Worm (Caenorhabditis elegans): Measurements from ENCODE around the gene thoc-2.

thoc-2 gene

DNA sequence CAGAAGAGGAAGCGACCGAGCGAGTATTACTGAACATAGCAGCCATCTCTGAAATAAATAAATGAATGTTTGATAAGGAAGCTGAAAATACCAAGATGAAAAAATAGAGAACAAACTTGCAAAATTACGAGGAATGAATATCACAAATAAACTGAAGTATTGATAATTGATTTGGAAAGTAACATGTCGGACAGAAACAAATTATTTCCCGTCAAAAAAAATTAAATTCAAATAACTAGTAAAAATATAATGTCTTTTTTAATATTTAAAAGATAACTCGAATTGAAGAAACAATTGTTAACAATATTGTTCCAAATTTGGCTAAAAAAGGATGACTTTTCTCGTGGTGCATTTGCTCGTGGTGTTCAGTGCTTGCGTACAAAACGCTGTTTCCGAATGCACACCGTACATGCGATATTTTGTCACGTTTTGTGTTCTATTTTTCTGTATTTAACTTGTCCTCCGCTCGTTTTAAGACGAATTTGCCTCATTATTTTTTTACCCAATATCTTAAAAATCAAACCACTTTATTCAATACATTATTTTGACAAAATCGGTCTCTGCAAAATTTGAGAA, 25.9 kb upstream of the thoc-2 start, which contains the start of gene rpn-13:
rpn-13 (minus strand) TSS at position 51 of the 576 bp plus-strand sequence.
- TF ChIP-seq lsy-2 (tag; optimal IDR thresholded peaks at IDR 0.05) (peak; percentile 86 to 98), C34F6.9 (tag; optimal IDR thresholded peaks at IDR 0.05) (peak; percentile 81), lin-13 (GFP tag; optimal IDR thresholded peaks at IDR 0.05) (peak; percentile 55), nhr-10 (tag; optimal IDR thresholded peaks at IDR 0.05) (no peak), mab-5 (tag; optimal IDR thresholded peaks at IDR 0.05) (no peak), mdl-1 (tag; optimal IDR thresholded peaks at IDR 0.05) (peak in 1 of 2 experiments; percentile 8), sma-3 (GFP tag; optimal IDR thresholded peaks at IDR 0.05) (no peak), dmd-4 (tag; optimal IDR thresholded peaks at IDR 0.05) (no peak), mbf-1 (tag; optimal IDR thresholded peaks at IDR 0.05) (no peak), nhr-25 (tag; optimal IDR thresholded peaks at IDR 0.05) (peak; percentile 38), blmp-1 (tag; optimal IDR thresholded peaks at IDR 0.05; ENCODE audit: insufficient read depth) (no peak), gmeb-1 (tag; optimal IDR thresholded peaks at IDR 0.05) (peak; percentile 48), unc-55 (GFP tag; optimal IDR thresholded peaks at IDR 0.05) (peak; percentile 83), crh-2 (tag; optimal IDR thresholded peaks at IDR 0.05) (peak; percentile 58), sem-4 (tag; optimal IDR thresholded peaks at IDR 0.05) (no peak), nhr-129 (tag; optimal IDR thresholded peaks at IDR 0.05) (peak; percentile 79), skn-1 (tag; optimal IDR thresholded peaks at IDR 0.05) (peak; percentile 76), snpc-4 (tag; optimal IDR thresholded peaks at IDR 0.05) (no peak), fos-1 (tag; optimal IDR thresholded peaks at IDR 0.05) (peak; percentile 36), nhr-12 (tag; optimal IDR thresholded peaks at IDR 0.05) (no peak), lin-39 (tag; optimal IDR thresholded peaks at IDR 0.05) (no peak), nhr-6 (tag; optimal IDR thresholded peaks at IDR 0.05) (no peak)

ce11 chrIII:6343229-6343628, 24.6 kb upstream of the thoc-2 start, which contains the start of gene C56G2.9:
C56G2.9 (minus strand) TSS chrIII:6343329.
- no peak for TF ChIP-seq nhr-237 (tag; optimal IDR thresholded peaks at IDR 0.05)
- TF ChIP-seq peb-1 (tag; optimal IDR thresholded peaks at IDR 0.05): no peak
- no peak for TF ChIP-seq C34F6.9 (tag; optimal IDR thresholded peaks at IDR 0.05)
- TF ChIP-seq nhr-23 (tag; optimal IDR thresholded peaks at IDR 0.05): no peak
- TF ChIP-seq elt-3 (tag; optimal IDR thresholded peaks at IDR 0.05): no peak
- TF ChIP-seq egl-27 (tag; optimal IDR thresholded peaks at IDR 0.05): no peak

DNA sequence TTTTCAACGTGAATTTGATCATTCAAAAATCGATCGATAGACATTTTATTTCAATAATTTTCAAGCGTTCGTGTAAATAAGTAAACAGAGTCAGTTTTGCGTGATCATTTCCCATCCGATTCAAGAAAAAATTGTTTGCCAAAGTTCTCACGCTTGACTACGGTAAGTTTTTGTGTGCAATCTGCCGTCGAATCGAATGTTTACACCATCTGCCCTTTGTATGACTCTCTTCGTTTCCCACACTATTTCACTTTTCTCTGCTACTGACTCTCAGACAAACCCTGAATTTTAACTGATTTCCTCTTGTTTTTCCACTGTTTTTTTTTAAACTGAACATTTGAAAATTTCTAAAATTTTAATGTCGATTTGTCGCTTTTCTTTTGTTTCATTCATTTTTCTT, 23.1 kb upstream of the thoc-2 start:
- peak; percentile 74 for TF ChIP-seq sma-3 (GFP tag; optimal IDR thresholded peaks at IDR 0.05)
- no peak for TF ChIP-seq elt-1 (tag; optimal IDR thresholded peaks at IDR 0.05)
- TF ChIP-seq ZK546.5 (tag; optimal IDR thresholded peaks at IDR 0.05): no peak
- TF ChIP-seq ceh-16 (tag; optimal IDR thresholded peaks at IDR 0.05): no peak
- TF ChIP-seq egl-27 (tag; optimal IDR thresholded peaks at IDR 0.05): peak; percentile 65
- TF ChIP-seq mdl-1 (tag; optimal IDR thresholded peaks at IDR 0.05): peak in 1 of 2 experiments; percentile 2
- TF ChIP-seq snpc-4 (tag; optimal IDR thresholded peaks at IDR 0.05): peak; percentile 45
- TF ChIP-seq sma-9 (GFP tag; optimal IDR thresholded peaks at IDR 0.05): peak; percentile 72
- no peak for TF ChIP-seq sma-9 (tag; optimal IDR thresholded peaks at IDR 0.05)
- no peak for TF ChIP-seq dmd-4 (tag; optimal IDR thresholded peaks at IDR 0.05)
- peak; percentile 96 to 98 for TF ChIP-seq lsy-2 (tag; optimal IDR thresholded peaks at IDR 0.05)
- TF ChIP-seq lin-11 (tag; optimal IDR thresholded peaks at IDR 0.05): peak; percentile 3
- TF ChIP-seq nhr-10 (tag; optimal IDR thresholded peaks at IDR 0.05): peak; percentile 53
- TF ChIP-seq aly-2 (tag; optimal IDR thresholded peaks at IDR 0.05): no peak
- no peak for TF ChIP-seq nhr-23 (tag; optimal IDR thresholded peaks at IDR 0.05)
- TF ChIP-seq lin-13 (GFP tag; optimal IDR thresholded peaks at IDR 0.05): peak; percentile 84
- TF ChIP-seq Y55F3AM.14 (GFP tag; optimal IDR thresholded peaks at IDR 0.05): peak; percentile 29
- no peak for TF ChIP-seq peb-1 (tag; optimal IDR thresholded peaks at IDR 0.05)
- TF ChIP-seq mbf-1 (tag; optimal IDR thresholded peaks at IDR 0.05): no peak
- no peak for TF ChIP-seq unc-62 (GFP tag; optimal IDR thresholded peaks at IDR 0.05)
- peak; percentile 34 for TF ChIP-seq blmp-1 (tag; optimal IDR thresholded peaks at IDR 0.05; ENCODE audit: insufficient read depth)
- TF ChIP-seq gmeb-1 (tag; optimal IDR thresholded peaks at IDR 0.05): peak; percentile 75
- peak; percentile 83 for TF ChIP-seq nhr-25 (tag; optimal IDR thresholded peaks at IDR 0.05)
- TF ChIP-seq ama-1 (optimal IDR thresholded peaks at IDR 0.05): peak; percentile 53
- TF ChIP-seq nhr-129 (tag; optimal IDR thresholded peaks at IDR 0.05): peak; percentile 93
- peak; percentile 91 for TF ChIP-seq nhr-6 (tag; optimal IDR thresholded peaks at IDR 0.05)
- no peak for TF ChIP-seq nhr-11 (tag; optimal IDR thresholded peaks at IDR 0.05)
- peak; percentile 53 for TF ChIP-seq mab-5 (tag; optimal IDR thresholded peaks at IDR 0.05)
- TF ChIP-seq sem-4 (tag; optimal IDR thresholded peaks at IDR 0.05): peak; percentile 85
- TF ChIP-seq ztf-11 (tag; optimal IDR thresholded peaks at IDR 0.05): no peak
- peak; percentile 87 for TF ChIP-seq F13H6.1 (tag; optimal IDR thresholded peaks at IDR 0.05)
- peak; percentile 45 for TF ChIP-seq zag-1 (tag; optimal IDR thresholded peaks at IDR 0.05)
- peak; percentile 73 for TF ChIP-seq ztf-4 (tag; optimal IDR thresholded peaks at IDR 0.05)
- TF ChIP-seq nhr-21 (tag; optimal IDR thresholded peaks at IDR 0.05): peak; percentile 66
- TF ChIP-seq alr-1 (tag; optimal IDR thresholded peaks at IDR 0.05): no peak
- no peak for TF ChIP-seq ztf-1 (GFP tag; conservative IDR thresholded peaks at IDR 0.05)
- peak; percentile 81 for TF ChIP-seq fos-1 (tag; optimal IDR thresholded peaks at IDR 0.05)
- TF ChIP-seq C34F6.9 (tag; optimal IDR thresholded peaks at IDR 0.05): peak; percentile 94
- TF ChIP-seq unc-39 (tag; optimal IDR thresholded peaks at IDR 0.05): no peak
- TF ChIP-seq R02D3.7 (tag; optimal IDR thresholded peaks at IDR 0.05): peak; percentile 22
- no peak for TF ChIP-seq nhr-12 (tag; optimal IDR thresholded peaks at IDR 0.05)
- TF ChIP-seq unc-55 (GFP tag; optimal IDR thresholded peaks at IDR 0.05): peak; percentile 95
